Fruit fly (Drosophila melanogaster) S2 (cell line): ENCODE results near the gene amon.

Experiments used
- CG8478 ChIP-seq: fragments of >200 bp; optimal IDR thresholded peaks from 2 replicates; lab custom pipeline; 2018
- CTCF ChIP-seq, 2 experiments: fragments of >200 bp; optimal IDR thresholded peaks; 2 replicates each; lab custom pipeline; 2018

The amon gene

DNA sequence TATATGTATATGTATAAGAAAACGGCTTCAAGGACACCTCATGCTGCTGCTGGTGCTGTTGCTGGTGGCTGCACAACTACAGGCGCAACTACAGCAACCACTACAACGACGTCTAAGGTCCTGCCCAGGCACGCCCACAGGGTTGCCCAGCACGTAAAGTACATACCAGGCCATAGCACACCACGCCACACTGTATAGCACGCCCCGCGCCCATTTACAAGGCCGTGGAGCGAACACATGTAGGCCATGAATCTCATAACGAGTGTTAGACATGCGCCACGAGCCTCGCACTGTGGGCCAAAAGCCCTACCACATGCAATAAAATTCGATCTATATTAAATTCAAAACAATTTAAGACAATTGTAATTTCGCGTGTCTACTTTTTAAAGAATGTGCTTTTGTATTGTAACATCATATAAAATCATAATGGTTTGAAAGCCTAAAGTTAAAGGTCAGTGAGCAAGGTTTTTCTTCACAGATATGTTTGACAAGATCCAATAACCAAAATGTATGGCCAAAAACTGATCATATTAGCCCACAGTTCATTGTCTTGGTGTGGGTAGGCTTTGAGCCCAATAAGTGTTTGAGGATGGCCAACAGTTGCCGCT is 42.3 kb downstream of the amon start:
- TF ChIP-seq CG8478 (lab: Kevin White, UChicago) = no peak
- no peak for TF ChIP-seq CTCF (optimal IDR thresholded peaks at IDR 0.05; lab: Kevin White, UChicago)

DNA sequence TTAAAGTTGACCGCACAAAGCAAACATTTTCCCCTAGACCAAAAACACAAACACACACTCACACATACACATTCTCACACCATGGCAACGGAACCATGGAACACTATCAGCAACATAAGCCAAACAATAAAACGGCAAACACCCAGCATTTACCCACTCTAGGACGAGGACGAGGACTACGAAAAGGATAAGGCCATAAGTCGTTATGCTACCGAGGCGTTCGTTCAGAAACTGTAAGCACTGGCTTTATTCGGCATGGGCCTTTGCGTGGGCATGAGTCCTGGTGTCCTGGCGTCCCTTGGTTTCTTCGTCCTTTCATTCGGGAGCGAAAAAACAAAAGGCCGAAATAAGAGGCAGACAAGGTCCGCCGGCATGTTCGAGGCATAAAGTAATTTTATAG is 43.7 kb downstream of the amon start:
- TF ChIP-seq CTCF (optimal IDR thresholded peaks at IDR 0.05; lab: Kevin White, UChicago) (no peak), CG8478 (lab: Kevin White, UChicago) (no peak)

dm6 chr3R:26656140-26656539 is 57.8 kb downstream of the amon start, which contains the start of gene Tb:
Gene Tb, plus strand, starts transcription at chr3R:26656440.
- TF ChIP-seq CG8478 (lab: Kevin White, UChicago) = no peak
- TF ChIP-seq CTCF (optimal IDR thresholded peaks at IDR 0.05; lab: Kevin White, UChicago) = no peak

DNA sequence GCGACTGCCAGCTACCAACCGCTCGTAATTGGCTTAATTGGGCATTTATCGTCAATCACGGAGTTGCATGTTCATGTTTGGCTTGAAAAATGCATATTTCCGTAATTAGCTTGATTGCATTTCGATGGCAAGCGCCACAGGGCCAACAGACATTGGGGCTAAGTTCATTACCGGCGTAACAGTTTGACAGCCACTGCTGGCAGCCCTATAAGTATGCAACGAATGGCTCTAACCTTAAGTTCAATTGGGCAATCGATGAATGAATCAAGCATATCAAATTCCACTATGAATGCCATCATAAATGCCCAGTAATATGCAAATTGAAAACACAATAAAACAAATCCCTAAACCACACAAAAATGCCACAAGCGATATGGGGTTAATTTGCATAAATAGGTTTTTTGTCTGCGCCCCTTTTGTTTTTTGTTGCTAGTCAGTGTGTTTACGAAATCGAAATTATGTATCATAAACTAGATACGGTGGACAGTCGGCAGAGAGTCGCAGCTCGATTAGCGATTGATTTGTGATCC is 58.5 kb downstream of the amon start:
- no peak for TF ChIP-seq CTCF (optimal IDR thresholded peaks at IDR 0.05; lab: Kevin White, UChicago)
- no peak for TF ChIP-seq CG8478 (lab: Kevin White, UChicago)

dm6 chr3R:26654594-26654993 is 59.4 kb downstream of the amon start:
- no peak for TF ChIP-seq CG8478 (lab: Kevin White, UChicago)
